Worm (Caenorhabditis elegans) whole organism, L1 larva: ENCODE data around the gene nstp-1.

Experiments
- C04F5.9 ChIP-seq: sonication (generic microtip); optimal IDR thresholded peaks from 2 replicates; lab custom pipeline; 2016; ENCODE audit warnings: missing genetic modification characterization, missing compliant biosample characterization
- F16B12.6 ChIP-seq: fragments of 150-350 bp; optimal IDR thresholded peaks from 2 replicates; lab custom pipeline; 2014; ENCODE audit warnings: missing biosample characterization, missing genetic modification characterization
- Y116A8C.19 ChIP-seq: sonication (generic microtip); optimal IDR thresholded peaks from 2 replicates; lab custom pipeline; 2016; ENCODE audit warnings: missing compliant biosample characterization, missing genetic modification characterization, borderline replicate concordance
- aha-1 ChIP-seq: fragments of 150-350 bp; optimal IDR thresholded peaks from 2 replicates; lab custom pipeline; 2014; ENCODE audit warnings: missing biosample characterization, missing genetic modification characterization
- aly-2 ChIP-seq: fragments of 150-350 bp; optimal IDR thresholded peaks from 2 replicates; lab custom pipeline; 2014; ENCODE audit warnings: missing biosample characterization, missing genetic modification characterization
- ama-1 ChIP-seq: fragments of 150-350 bp; optimal IDR thresholded peaks from 2 replicates; lab custom pipeline; 2014
- ceh-63 ChIP-seq: fragments of 200-800 bp; sonication (Bioruptor generic); optimal IDR thresholded peaks from 2 replicates; lab custom pipeline; 2018; ENCODE audit warnings: mild to moderate bottlenecking, missing genetic modification characterization, missing compliant biosample characterization
- ceh-8 ChIP-seq: fragments of 200-800 bp; sonication (Bioruptor generic); optimal IDR thresholded peaks from 2 replicates; lab custom pipeline; 2018; ENCODE audit warnings: mild to moderate bottlenecking, missing genetic modification characterization, moderate library complexity, missing compliant biosample characterization
- ces-1 ChIP-seq: fragments of 150-350 bp; optimal IDR thresholded peaks from 2 replicates; lab custom pipeline; 2014; ENCODE audit warnings: missing biosample characterization, missing genetic modification reagents, missing genetic modification characterization
- efl-1 ChIP-seq, 4 experiments: fragments of 150-350 bp; optimal IDR thresholded peaks in 3 of 4; peaks in 1 of 4; 1 replicate in 1 of 4; 2 replicates in 3 of 4; lab custom pipeline; 2014; ENCODE audit warnings: missing biosample characterization in 2 of 4, missing genetic modification characterization in 2 of 4, missing genetic modification reagents in 2 of 4
- egl-13 ChIP-seq: sonication (generic microtip); optimal IDR thresholded peaks from 2 replicates; lab custom pipeline; 2016; ENCODE audit warnings: missing genotype, missing genetic modification reagents, missing genetic modification characterization, missing compliant biosample characterization
- egl-27 ChIP-seq, 2 experiments: fragments of 150-350 bp in 1 of 2; sonication (generic microtip); optimal IDR thresholded peaks; 3 replicates each; lab custom pipeline; 2017 to 2018; ENCODE audit warnings: missing biosample characterization in 2 of 2, missing genetic modification characterization in 2 of 2, missing genetic modification reagents in 2 of 2
- elt-2 ChIP-seq: sonication (generic microtip); optimal IDR thresholded peaks from 2 replicates; lab custom pipeline; 2016; ENCODE audit warnings: missing genetic modification characterization, mild to moderate bottlenecking, inconsistent platforms, missing compliant biosample characterization, missing genetic modification reagents
- ets-5 ChIP-seq: fragments of 200-800 bp; sonication (Bioruptor generic); IDR thresholded peaks from 2 replicates; pipeline ENCODE4 v1.3.6; 2022; ENCODE audit warnings: missing genetic modification characterization, missing compliant biosample characterization
- fkh-4 ChIP-seq: sonication (generic microtip); optimal IDR thresholded peaks from 2 replicates; lab custom pipeline; 2016; ENCODE audit warnings: missing compliant biosample characterization, missing genetic modification characterization, borderline replicate concordance
- fos-1 ChIP-seq: fragments of 150-350 bp; optimal IDR thresholded peaks from 2 replicates; lab custom pipeline; 2014; ENCODE audit warnings: missing biosample characterization, missing genetic modification characterization
- isw-1 ChIP-seq: fragments of 200-800 bp; sonication (Bioruptor generic); IDR thresholded peaks from 2 replicates; pipeline ENCODE4 v1.3.6; 2022; ENCODE audit warnings: missing genetic modification characterization, missing compliant biosample characterization
- lin-13 ChIP-seq: fragments of 150-350 bp; optimal IDR thresholded peaks from 2 replicates; lab custom pipeline; 2014; ENCODE audit warnings: missing biosample characterization, missing genetic modification reagents, missing genetic modification characterization
- lin-14 ChIP-seq: fragments of 200-800 bp; sonication (Bioruptor generic); optimal IDR thresholded peaks from 2 replicates; lab custom pipeline; 2018; ENCODE audit warnings: mild to moderate bottlenecking, missing genetic modification characterization, moderate library complexity, missing compliant biosample characterization
- lin-15B ChIP-seq: fragments of 150-350 bp; sonication (generic microtip); optimal IDR thresholded peaks from 3 replicates; lab custom pipeline; 2014; ENCODE audit warnings: missing biosample characterization, missing genetic modification characterization
- lsy-2 ChIP-seq, 2 experiments: fragments of 150-350 bp; optimal IDR thresholded peaks; 2 replicates each; lab custom pipeline; 2014; ENCODE audit warnings: missing biosample characterization in 2 of 2, missing genetic modification characterization in 2 of 2
- mab-9 ChIP-seq: fragments of 200-800 bp; sonication (Bioruptor generic); IDR thresholded peaks from 2 replicates; pipeline ENCODE4 v1.3.6; 2022; ENCODE audit warnings: missing genetic modification reagents, missing genetic modification characterization, missing compliant biosample characterization
- mep-1 ChIP-seq: fragments of 150-350 bp; optimal IDR thresholded peaks from 2 replicates; lab custom pipeline; 2014; ENCODE audit warnings: missing biosample characterization, missing genetic modification characterization
- nhr-11 ChIP-seq: fragments of 150-350 bp; optimal IDR thresholded peaks from 2 replicates; lab custom pipeline; 2014; ENCODE audit warnings: missing biosample characterization, missing genetic modification characterization
- nhr-12 ChIP-seq: sonication (generic microtip); optimal IDR thresholded peaks from 2 replicates; lab custom pipeline; 2017; ENCODE audit warnings: missing biosample characterization, missing genetic modification characterization
- nhr-19 ChIP-seq: fragments of 200-800 bp; sonication (Bioruptor generic); conservative IDR thresholded peaks from 2 replicates; pipeline ENCODE4 v1.3.6; 2022; ENCODE audit warnings: missing genetic modification characterization, missing compliant biosample characterization
- nhr-71 ChIP-seq: sonication (generic microtip); optimal IDR thresholded peaks from 2 replicates; lab custom pipeline; 2016; ENCODE audit warnings: mild to moderate bottlenecking, missing genetic modification characterization, moderate library complexity, missing compliant biosample characterization
- nhr-77 ChIP-seq: fragments of 150-350 bp; optimal IDR thresholded peaks from 2 replicates; lab custom pipeline; 2014; ENCODE audit warnings: missing biosample characterization, missing genetic modification characterization
- nhr-85 ChIP-seq: sonication (generic microtip); peaks from one replicate; lab custom pipeline; 2016; ENCODE audit warnings: missing genetic modification characterization, inconsistent platforms, missing compliant biosample characterization
- nhr-90 ChIP-seq: sonication (generic microtip); optimal IDR thresholded peaks from 2 replicates; lab custom pipeline; 2016; ENCODE audit warnings: mild to moderate bottlenecking, missing genetic modification characterization, missing compliant biosample characterization; ENCODE audit not compliant: poor library complexity
- pag-3 ChIP-seq: sonication (generic microtip); optimal IDR thresholded peaks from 2 replicates; lab custom pipeline; 2017; ENCODE audit warnings: missing genetic modification characterization, mild to moderate bottlenecking, missing compliant biosample characterization, antibody characterized with exemption, borderline replicate concordance; ENCODE audit not compliant: insufficient read depth
- pax-3 ChIP-seq: fragments of 200-800 bp; sonication (Bioruptor generic); optimal IDR thresholded peaks from 2 replicates; lab custom pipeline; 2018; ENCODE audit warnings: mild to moderate bottlenecking, missing genetic modification characterization, moderate library complexity, missing compliant biosample characterization
- pqm-1 ChIP-seq: sonication (generic microtip); optimal IDR thresholded peaks from 3 replicates; lab custom pipeline; 2017; ENCODE audit warnings: missing biosample characterization, missing genetic modification characterization
- snu-23 ChIP-seq: sonication (generic microtip); optimal IDR thresholded peaks from 2 replicates; lab custom pipeline; 2016; ENCODE audit warnings: missing genetic modification characterization, missing compliant biosample characterization
- sptf-1 ChIP-seq: fragments of 150-350 bp; optimal IDR thresholded peaks from 2 replicates; lab custom pipeline; 2014; ENCODE audit warnings: missing biosample characterization, missing genetic modification characterization
- swsn-7 ChIP-seq: sonication (generic microtip); optimal IDR thresholded peaks from 2 replicates; lab custom pipeline; 2016; ENCODE audit warnings: missing genetic modification characterization, missing compliant biosample characterization
- tlp-1 ChIP-seq: fragments of 150-350 bp; optimal IDR thresholded peaks from 2 replicates; lab custom pipeline; 2014; ENCODE audit warnings: missing biosample characterization, missing genetic modification characterization
- unc-30 ChIP-seq: sonication (generic microtip); optimal IDR thresholded peaks from 2 replicates; lab custom pipeline; 2017; ENCODE audit warnings: missing biosample characterization, missing genetic modification characterization
- unc-62 ChIP-seq: fragments of 150-350 bp; optimal IDR thresholded peaks from 2 replicates; lab custom pipeline; 2014; ENCODE audit warnings: missing biosample characterization, missing genetic modification reagents, missing genetic modification characterization
- unc-98 ChIP-seq: fragments of 200-800 bp; sonication (Bioruptor generic); IDR thresholded peaks from 2 replicates; pipeline ENCODE4 v1.3.6; 2022; ENCODE audit warnings: missing genetic modification characterization, missing compliant biosample characterization
- vab-15 ChIP-seq: sonication (generic microtip); optimal IDR thresholded peaks from 2 replicates; lab custom pipeline; 2017; ENCODE audit warnings: missing genotype, mild to moderate bottlenecking, missing genetic modification characterization, missing compliant biosample characterization
- zag-1 ChIP-seq: fragments of 150-350 bp; optimal IDR thresholded peaks from 2 replicates; lab custom pipeline; 2014; ENCODE audit warnings: missing biosample characterization, missing genetic modification characterization
- ztf-11 ChIP-seq, 2 experiments: sonication (generic microtip); optimal IDR thresholded peaks; 2 replicates each; lab custom pipeline; 2016 to 2017; ENCODE audit warnings: missing genetic modification characterization in 2 of 2, missing biosample characterization in 1 of 2, missing compliant biosample characterization in 1 of 2
- ztf-4 ChIP-seq: fragments of 150-350 bp; optimal IDR thresholded peaks from 2 replicates; lab custom pipeline; 2014; ENCODE audit warnings: missing biosample characterization, missing genetic modification characterization

The nstp-1 gene

DNA sequence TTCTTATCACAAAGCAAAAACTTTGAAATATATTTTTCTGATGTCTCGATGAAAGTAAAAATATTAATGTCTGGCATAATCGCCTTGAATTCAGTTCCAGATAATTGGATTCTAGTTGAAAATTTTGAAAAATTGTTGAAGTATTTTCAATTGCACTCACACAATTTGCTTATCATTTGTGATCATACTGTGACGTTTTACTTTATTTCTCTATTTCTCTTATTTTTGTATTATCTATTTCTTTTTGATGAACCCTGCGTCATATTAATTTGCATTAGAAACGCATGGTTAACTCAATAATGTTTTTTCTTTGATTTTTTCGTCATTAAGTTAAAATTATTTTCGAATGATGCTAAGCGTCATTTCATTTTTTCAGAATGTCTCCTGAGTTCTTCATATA is 25.6 kb downstream of the nstp-1 start, which contains the start of gene C53D6.11:
TSS of gene C53D6.11 (plus strand) at position 328 of the 400 bp plus-strand sequence.
- TF ChIP-seq lin-14 (GFP tag; lab: Kevin White, UChicago) (peak; percentile 5), elt-2 (peak; percentile 43), mab-9 (GFP tag; lab: Robert Waterston, UW) (no peak), lin-15B (tag; lab: Kevin White, UChicago) (no peak), unc-62 (GFP tag; lab: Kevin White, UChicago) (no peak), pax-3 (no peak), egl-27 (tag; optimal IDR thresholded peaks at IDR 0.05; lab: Kevin White, UChicago) (no peak), tlp-1 (no peak), sptf-1 (tag; lab: Kevin White, UChicago) (no peak), nhr-11 (tag; lab: Kevin White, UChicago) (no peak), ces-1 (GFP tag; lab: Kevin White, UChicago) (no peak), nhr-71 (tag; lab: Kevin White, UChicago) (no peak), ztf-4 (tag; lab: Kevin White, UChicago) (no peak), efl-1 (optimal IDR thresholded peaks at IDR 0.05; lab: Kevin White, UChicago) (no peak), efl-1 (GFP tag; optimal IDR thresholded peaks at IDR 0.05 in 1 of 2; lab: Kevin White, UChicago) (peak in 1 of 2 experiments; percentile 71), nhr-90 (tag; lab: Kevin White, UChicago) (no peak), nhr-19 (GFP tag; lab: Robert Waterston, UW) (no peak), lin-13 (GFP tag; lab: Kevin White, UChicago) (no peak), fos-1 (tag; lab: Kevin White, UChicago) (no peak)

- TF ChIP-seq pag-3 (tag; lab: Kevin White, UChicago) (no peak), unc-62 (GFP tag; lab: Kevin White, UChicago) (no peak), ceh-8 (no peak), unc-30 (tag; lab: Kevin White, UChicago) (no peak), snu-23 (GFP tag; lab: Kevin White, UChicago) (no peak), egl-13 (tag; lab: Kevin White, UChicago) (no peak)
- TF ChIP-seq, all 84 proteins: peak for 0
Observed at ce11 chrIV:9016477-9016876, 31.8 kb downstream of the nstp-1 start, which contains the start of gene acc-2. acc-2 (plus strand) TSS chrIV:9016777.

ce11 chrIV:9020840-9021239 is 36.2 kb downstream of the nstp-1 start, which contains the start of gene C53D6.4:
C53D6.4 (minus strand) TSS chrIV:9020940.
- TF ChIP-seq nhr-77 (no peak), Y116A8C.19 (no peak), aha-1 (tag; lab: Kevin White, UChicago) (no peak), elt-2 (no peak), mab-9 (GFP tag; lab: Robert Waterston, UW) (no peak), lin-15B (tag; lab: Kevin White, UChicago) (no peak), vab-15 (no peak)

- no peak for TF ChIP-seq unc-62 (GFP tag; lab: Kevin White, UChicago)
- TF ChIP-seq pqm-1 (tag; lab: Kevin White, UChicago), result no peak
- no peak for TF ChIP-seq lin-15B (tag; lab: Kevin White, UChicago)
- no peak for TF ChIP-seq unc-98
- peak; percentile 40 to 51 for TF ChIP-seq efl-1 (optimal IDR thresholded peaks at IDR 0.05; lab: Kevin White, UChicago)
- peak; percentile 44 to 58 for TF ChIP-seq efl-1 (GFP tag; optimal IDR thresholded peaks at IDR 0.05 in 1 of 2; lab: Kevin White, UChicago)
- no peak for TF ChIP-seq aha-1 (tag; lab: Kevin White, UChicago)
- no peak for TF ChIP-seq lsy-2 (tag; optimal IDR thresholded peaks at IDR 0.05; lab: Kevin White, UChicago)
- TF ChIP-seq swsn-7, result peak; percentile 10
- no peak for TF ChIP-seq aly-2 (tag; lab: Kevin White, UChicago)
- peak; percentile 85 for TF ChIP-seq F16B12.6 (tag; lab: Kevin White, UChicago)
- no peak for TF ChIP-seq ama-1 (lab: Kevin White, UChicago)
- TF ChIP-seq nhr-19 (GFP tag; lab: Robert Waterston, UW), result no peak
- no peak for TF ChIP-seq fos-1 (tag; lab: Kevin White, UChicago)
- no peak for TF ChIP-seq fkh-4 (tag; lab: Kevin White, UChicago)
- TF ChIP-seq ztf-11 (tag; optimal IDR thresholded peaks at IDR 0.05; lab: Kevin White, UChicago), result no peak
- TF ChIP-seq Y116A8C.19, result no peak
- TF ChIP-seq ceh-63, result no peak
- peak; percentile 61 for TF ChIP-seq mep-1 (tag; lab: Kevin White, UChicago)
- no peak for TF ChIP-seq C04F5.9
- no peak for TF ChIP-seq nhr-12 (tag; lab: Kevin White, UChicago)
- no peak for TF ChIP-seq pax-3
- no peak for TF ChIP-seq ets-5 (GFP tag; lab: Robert Waterston, UW)
- peak; percentile 66 for TF ChIP-seq nhr-85 (tag; lab: Kevin White, UChicago)
- TF ChIP-seq egl-13 (tag; lab: Kevin White, UChicago), result no peak
- TF ChIP-seq vab-15, result no peak
- TF ChIP-seq lin-13 (GFP tag; lab: Kevin White, UChicago), result no peak
- TF ChIP-seq zag-1 (tag; lab: Kevin White, UChicago), result no peak
- no peak for TF ChIP-seq isw-1 (GFP tag; lab: Robert Waterston, UW)
Observed at ce11 chrIV:9021245-9021779, 36.6 kb downstream of the nstp-1 start.
